Comparison of ENCODE assay signal across 5 fruit fly cellular contexts in genomic region chrX:3685534-3685922, dm6.
TF ChIP-seq lines count a peak whose summit lies in the region.

No protein-coding gene starts in this region.

- no peak for TF ChIP-seq CTCF in whole organism, embryonic (GFP tag; optimal IDR thresholded peaks at IDR 0.05; lab: Kevin White, UChicago)

TF ChIP-seq in whole organism, adult, 20 proteins besides CTCF, POLR2A, EP300 and RAD21:
- TF ChIP-seq tj (GFP tag; optimal IDR thresholded peaks at IDR 0.05; lab: Kevin White, UChicago) = peak; percentile 42
- no peak for TF ChIP-seq kay (GFP tag; lab: Kevin White, UChicago; ENCODE audit: borderline replicate concordance)
- peak; percentile 45 for TF ChIP-seq pad (GFP tag; optimal IDR thresholded peaks at IDR 0.05; lab: Kevin White, UChicago)
- no peak for TF ChIP-seq cnc (optimal IDR thresholded peaks at IDR 0.05; lab: Kevin White, UChicago)
- TF ChIP-seq bab1 (GFP tag; optimal IDR thresholded peaks at IDR 0.05; lab: Kevin White, UChicago) = no peak
- no peak for TF ChIP-seq CG14711 (tag; optimal IDR thresholded peaks at IDR 0.05; lab: Kevin White, UChicago)
- no peak for TF ChIP-seq ovo (GFP tag; optimal IDR thresholded peaks at IDR 0.05; lab: Kevin White, UChicago)
- no peak for TF ChIP-seq Mnt (GFP tag; optimal IDR thresholded peaks at IDR 0.05; lab: Kevin White, UChicago)
- TF ChIP-seq CG7045 (GFP tag; optimal IDR thresholded peaks at IDR 0.05; lab: Kevin White, UChicago) = no peak

TF ChIP-seq in whole organism, embryonic, 481 proteins besides CTCF, POLR2A, EP300 and RAD21:
- TF ChIP-seq chinmo (GFP tag; IDR thresholded peaks at IDR 0.05; lab: Robert Waterston, UW; ENCODE audit: partially characterized antibody) (0 out of 4 replicates have a peak, but pooled peaks have one; percentile 43), Adf1 (GFP tag; IDR thresholded peaks at IDR 0.05; lab: Robert Waterston, UW) (peak; percentile 9; the same call in 1 of the 2 replicates), Trl (optimal IDR thresholded peaks at IDR 0.05; lab: Kevin White, UChicago) (peak; percentile 23 to 39), Trl (GFP tag; optimal IDR thresholded peaks at IDR 0.05; lab: Kevin White, UChicago) (no peak), CG3838 (GFP tag; optimal IDR thresholded peaks at IDR 0.05; lab: Kevin White, UChicago) (no peak), Taf1 (GFP tag; IDR thresholded peaks at IDR 0.05; lab: Robert Waterston, UW) (no peak), CG3163 (GFP tag; optimal IDR thresholded peaks at IDR 0.05; lab: Kevin White, UChicago) (peak; percentile 71), sr (GFP tag; IDR thresholded peaks at IDR 0.05; lab: Robert Waterston, UW) (0 out of 3 replicates have a peak, but pooled peaks have one; percentile 26), CG17385 (GFP tag; optimal IDR thresholded peaks at IDR 0.05; lab: Kevin White, UChicago) (peak; percentile 57), cg (GFP tag; optimal IDR thresholded peaks at IDR 0.05; lab: Kevin White, UChicago) (peak; percentile 2), nom (GFP tag; optimal IDR thresholded peaks at IDR 0.05; lab: Kevin White, UChicago) (peak; percentile 39)
TF ChIP-seq in whole organism, embryonic: peak in this region for 8.

TF ChIP-seq in whole organism, prepupa, 60 proteins besides CTCF, POLR2A, EP300 and RAD21:
- TF ChIP-seq CG6854 (GFP tag; optimal IDR thresholded peaks at IDR 0.05; lab: Kevin White, UChicago) (peak; percentile 6), ss (GFP tag; optimal IDR thresholded peaks at IDR 0.05; lab: Kevin White, UChicago) (peak in 1 of 2 experiments; percentile 20), dac (GFP tag; optimal IDR thresholded peaks at IDR 0.05; lab: Kevin White, UChicago) (no peak), CG31627 (GFP tag; optimal IDR thresholded peaks at IDR 0.05; lab: Kevin White, UChicago) (no peak), CG6808 (GFP tag; optimal IDR thresholded peaks at IDR 0.05; lab: Kevin White, UChicago) (peak; percentile 27)
TF ChIP-seq in whole organism, prepupa: peak in this region for 3.

TF ChIP-seq in whole organism, pupa, 21 proteins besides CTCF, POLR2A, EP300 and RAD21:
- no peak for TF ChIP-seq CG8301 (tag; optimal IDR thresholded peaks at IDR 0.05; lab: Kevin White, UChicago)
- TF ChIP-seq EcR (GFP tag; optimal IDR thresholded peaks at IDR 0.05; lab: Kevin White, UChicago) = peak; percentile 54
- TF ChIP-seq Snoo (tag; optimal IDR thresholded peaks at IDR 0.05; lab: Kevin White, UChicago) = no peak

TF ChIP-seq in whole organism, wandering third instar larva, 38 proteins besides CTCF, POLR2A, EP300 and RAD21:
- TF ChIP-seq dl (GFP tag; optimal IDR thresholded peaks at IDR 0.05; lab: Kevin White, UChicago; ENCODE audit: insufficient read depth in 1 of 2, partially characterized antibody in 2 of 2) (peak in 1 of 2 experiments; percentile 28), sv (GFP tag; optimal IDR thresholded peaks at IDR 0.05; lab: Kevin White, UChicago) (no peak), jim (GFP tag; optimal IDR thresholded peaks at IDR 0.05; lab: Kevin White, UChicago) (no peak), Myc (optimal IDR thresholded peaks at IDR 0.05; lab: Kevin White, UChicago) (no peak), psq (GFP tag; optimal IDR thresholded peaks at IDR 0.05; lab: Kevin White, UChicago) (peak; percentile 92), Dif (GFP tag; optimal IDR thresholded peaks at IDR 0.05; lab: Kevin White, UChicago; ENCODE audit: partially characterized antibody) (peak; percentile 33)
